Worm (Caenorhabditis elegans): ENCODE results near the gene cyp-13A1.
A peak's percentile ranks its signal among the peaks of the same experiment; 100 is the strongest.

Gene cyp-13A1

ce11 chrII:9746069-9746468 lies 35.7 kb downstream of the cyp-13A1 start, which contains the start of the genes Y53C12B.1 and nos-3 (continued):
- TF ChIP-seq ceh-9 (tag; optimal IDR thresholded peaks at IDR 0.05), result no peak
- TF ChIP-seq unc-39 (tag; optimal IDR thresholded peaks at IDR 0.05), result no peak

- TF ChIP-seq nhr-67 (tag; optimal IDR thresholded peaks at IDR 0.05), result no peak
- TF ChIP-seq nfya-1 (tag; optimal IDR thresholded peaks at IDR 0.05; ENCODE audit: insufficient read depth), result no peak
- TF ChIP-seq daf-12 (tag; optimal IDR thresholded peaks at IDR 0.05), result no peak
- TF ChIP-seq pha-4 (tag; optimal IDR thresholded peaks at IDR 0.05), result no peak
- no peak for TF ChIP-seq fos-1 (tag; optimal IDR thresholded peaks at IDR 0.05)
- no peak for TF ChIP-seq zag-1 (tag; optimal IDR thresholded peaks at IDR 0.05)
- no peak for TF ChIP-seq ceh-82 (tag; optimal IDR thresholded peaks at IDR 0.05)
- no peak for TF ChIP-seq hmg-11 (tag; optimal IDR thresholded peaks at IDR 0.05)
- TF ChIP-seq ceh-28 (tag; optimal IDR thresholded peaks at IDR 0.05), result no peak
- no peak for TF ChIP-seq nhr-23 (tag; optimal IDR thresholded peaks at IDR 0.05)
- TF ChIP-seq ztf-4 (tag; optimal IDR thresholded peaks at IDR 0.05), result no peak
- no peak for TF ChIP-seq elt-2 (tag; optimal IDR thresholded peaks at IDR 0.05)
Measured at ce11 chrII:9742784-9743183, 39.0 kb downstream of the cyp-13A1 start, which contains the start of gene pno-1. TSS of gene pno-1 (minus strand) at chrII:9742884.

ce11 chrII:9741400-9741799 lies 40.4 kb downstream of the cyp-13A1 start:
- no peak for TF ChIP-seq eor-1 (tag; optimal IDR thresholded peaks at IDR 0.05)
- TF ChIP-seq elt-2 (tag; optimal IDR thresholded peaks at IDR 0.05), result peak; percentile 49

- TF ChIP-seq unc-39 (tag; optimal IDR thresholded peaks at IDR 0.05) (no peak), nfya-1 (tag; optimal IDR thresholded peaks at IDR 0.05; ENCODE audit: insufficient read depth) (peak; percentile 34), fkh-10 (GFP tag; optimal IDR thresholded peaks at IDR 0.05) (no peak), pqm-1 (tag; optimal IDR thresholded peaks at IDR 0.05) (peak; percentile 83), aly-2 (tag; optimal IDR thresholded peaks at IDR 0.05) (no peak), pha-4 (tag; optimal IDR thresholded peaks at IDR 0.05) (peak; percentile 50), nhr-11 (tag; optimal IDR thresholded peaks at IDR 0.05) (no peak), ama-1 (optimal IDR thresholded peaks at IDR 0.05) (no peak), lin-15B (tag; optimal IDR thresholded peaks at IDR 0.05) (no peak), eor-1 (tag; optimal IDR thresholded peaks at IDR 0.05) (no peak), elt-1 (tag; optimal IDR thresholded peaks at IDR 0.05) (no peak), elt-2 (tag; optimal IDR thresholded peaks at IDR 0.05) (peak; percentile 94), mdl-1 (tag; optimal IDR thresholded peaks at IDR 0.05) (no peak), fos-1 (tag; optimal IDR thresholded peaks at IDR 0.05) (no peak), skn-1 (tag; optimal IDR thresholded peaks at IDR 0.05) (no peak), nhr-28 (tag; optimal IDR thresholded peaks at IDR 0.05) (no peak)
Measured at ce11 chrII:9740552-9740951, 41.2 kb downstream of the cyp-13A1 start.

- TF ChIP-seq ama-1 (optimal IDR thresholded peaks at IDR 0.05) (peak; percentile 25), nfya-1 (tag; optimal IDR thresholded peaks at IDR 0.05; ENCODE audit: insufficient read depth) (peak; percentile 28), nhr-237 (tag; optimal IDR thresholded peaks at IDR 0.05) (no peak), elt-2 (tag; optimal IDR thresholded peaks at IDR 0.05) (peak; percentile 96), lsy-12 (tag; optimal IDR thresholded peaks at IDR 0.05) (no peak), snpc-4 (tag; optimal IDR thresholded peaks at IDR 0.05) (peak; percentile 16), pqm-1 (tag; optimal IDR thresholded peaks at IDR 0.05) (peak; percentile 81), nhr-43 (tag; optimal IDR thresholded peaks at IDR 0.05; ENCODE audit: poor library complexity, severe bottlenecking) (no peak), pha-4 (tag; optimal IDR thresholded peaks at IDR 0.05) (peak; percentile 29), jun-1 (tag; optimal IDR thresholded peaks at IDR 0.05) (no peak), ceh-28 (tag; optimal IDR thresholded peaks at IDR 0.05) (peak; percentile 15)
Measured at ce11 chrII:9738820-9739219, 43.0 kb downstream of the cyp-13A1 start.

ce11 chrII:9735785-9736184 lies 46.0 kb downstream of the cyp-13A1 start:
- TF ChIP-seq unc-39 (tag; optimal IDR thresholded peaks at IDR 0.05) (no peak), fkh-10 (GFP tag; optimal IDR thresholded peaks at IDR 0.05) (no peak), nfya-1 (tag; optimal IDR thresholded peaks at IDR 0.05; ENCODE audit: insufficient read depth) (peak; percentile 51)

- peak; percentile 43 for TF ChIP-seq elt-2 (tag; optimal IDR thresholded peaks at IDR 0.05)
Measured at ce11 chrII:9731810-9732209, 50.0 kb downstream of the cyp-13A1 start, which contains the start of gene mab-3. TSS of gene mab-3 (plus strand) at chrII:9732137.

Measured in whole organism, L3 larva.